Worm (Caenorhabditis elegans) whole organism, young adult: ENCODE measurements around the gene gid-8.

ENCODE experiments used
- B0019.2 ChIP-seq: fragments of 200-800 bp; sonication (Bioruptor generic); conservative IDR thresholded peaks from 2 replicates; pipeline ENCODE4 v1.3.6; 2022; ENCODE audit warnings: missing genetic modification reagents, missing genetic modification characterization, missing compliant biosample characterization
- B0035.1 ChIP-seq: sonication (generic microtip); optimal IDR thresholded peaks from 2 replicates; lab custom pipeline; 2016; ENCODE audit warnings: missing genetic modification characterization, mild to moderate bottlenecking, missing compliant biosample characterization, missing genotype, missing genetic modification reagents
- C17E4.6 ChIP-seq: fragments of 200-800 bp; sonication (Bioruptor generic); IDR thresholded peaks from 2 replicates; pipeline ENCODE4 v1.3.6; 2022; ENCODE audit warnings: missing genetic modification reagents, missing genetic modification characterization, missing compliant biosample characterization
- F10E7.11 ChIP-seq: sonication (generic microtip); optimal IDR thresholded peaks from 2 replicates; lab custom pipeline; 2017; ENCODE audit warnings: mild to moderate bottlenecking, missing genetic modification characterization, moderate library complexity, missing compliant biosample characterization
- F23B12.7 ChIP-seq: sonication (generic microtip); optimal IDR thresholded peaks from 2 replicates; lab custom pipeline; 2017; ENCODE audit warnings: missing genetic modification characterization, mild to moderate bottlenecking, missing compliant biosample characterization, antibody characterized with exemption, moderate library complexity; ENCODE audit not compliant: insufficient read depth
- F55B11.4 ChIP-seq: sonication (generic microtip); optimal IDR thresholded peaks from 2 replicates; lab custom pipeline; 2016; ENCODE audit warnings: missing compliant biosample characterization, missing genetic modification characterization, borderline replicate concordance; ENCODE audit not compliant: insufficient read depth
- K12H6.12 ChIP-seq: fragments of 200-800 bp; sonication (Bioruptor generic); optimal IDR thresholded peaks from 2 replicates; lab custom pipeline; 2018; ENCODE audit warnings: mild to moderate bottlenecking, missing genetic modification characterization, missing compliant biosample characterization
- T26A5.8 ChIP-seq: sonication (generic microtip); optimal IDR thresholded peaks from 2 replicates; lab custom pipeline; 2016; ENCODE audit warnings: missing genetic modification characterization, missing compliant biosample characterization
- Y53G8AR.9 ChIP-seq: fragments of 200-800 bp; sonication (Bioruptor generic); conservative IDR thresholded peaks from 2 replicates; pipeline ENCODE4 v1.3.6; 2022; ENCODE audit warnings: missing genetic modification reagents, missing genetic modification characterization, missing compliant biosample characterization
- Y67H2A.10 ChIP-seq: fragments of 200-800 bp; sonication (Bioruptor generic); conservative IDR thresholded peaks from 2 replicates; pipeline ENCODE4 v1.3.6; 2022; ENCODE audit warnings: missing genetic modification reagents, missing genetic modification characterization, missing compliant biosample characterization
- Y79H2A.3 ChIP-seq: fragments of 200-800 bp; sonication (Bioruptor generic); conservative IDR thresholded peaks from 2 replicates; pipeline ENCODE4 v1.3.6; 2022; ENCODE audit warnings: missing genetic modification reagents, missing genetic modification characterization, missing compliant biosample characterization
- ZK185.1 ChIP-seq: sonication (generic microtip); optimal IDR thresholded peaks from 2 replicates; lab custom pipeline; 2016; ENCODE audit warnings: mild to moderate bottlenecking, missing genetic modification characterization, missing compliant biosample characterization; ENCODE audit not compliant: poor library complexity, severe bottlenecking
- ama-1 ChIP-seq, 3 experiments: fragments of 150-350 bp in 1 of 3; sonication (generic microtip) in 2 of 3; optimal IDR thresholded peaks; 2 replicates each; lab custom pipeline; 2014 to 2018; ENCODE audit warnings: missing biosample characterization in 2 of 3, missing genetic modification characterization in 2 of 3, missing genetic modification reagents in 2 of 3
- aptf-2 ChIP-seq: fragments of 200-800 bp; sonication (Bioruptor generic); conservative IDR thresholded peaks from 2 replicates; pipeline ENCODE4 v1.3.6; 2022; ENCODE audit warnings: missing genetic modification reagents, missing genetic modification characterization, missing compliant biosample characterization
- atf-7 ChIP-seq: sonication (generic microtip); optimal IDR thresholded peaks from 2 replicates; lab custom pipeline; 2017; ENCODE audit warnings: mild to moderate bottlenecking, missing genetic modification characterization, missing compliant biosample characterization
- attf-6 ChIP-seq: fragments of 200-800 bp; sonication (Bioruptor generic); IDR thresholded peaks from 2 replicates; pipeline ENCODE4 v1.3.6; 2022; ENCODE audit warnings: missing genetic modification reagents, missing genetic modification characterization, missing compliant biosample characterization
- bed-1 ChIP-seq: fragments of 200-800 bp; sonication (Bioruptor generic); IDR thresholded peaks from 2 replicates; pipeline ENCODE4 v1.3.6; 2022; ENCODE audit warnings: missing genetic modification reagents, missing genetic modification characterization, missing compliant biosample characterization
- ceh-100 ChIP-seq: fragments of 200-800 bp; sonication (Bioruptor generic); IDR thresholded peaks from 2 replicates; pipeline ENCODE4 v1.3.6; 2022; ENCODE audit warnings: missing genetic modification reagents, missing genetic modification characterization, missing compliant biosample characterization
- ceh-91 ChIP-seq: fragments of 200-800 bp; sonication (Bioruptor generic); IDR thresholded peaks from 2 replicates; pipeline ENCODE4 v1.3.6; 2022; ENCODE audit warnings: missing genetic modification reagents, missing genetic modification characterization, missing compliant biosample characterization
- die-1 ChIP-seq: sonication (generic microtip); optimal IDR thresholded peaks from 2 replicates; lab custom pipeline; 2016; ENCODE audit warnings: missing genotype, mild to moderate bottlenecking, missing genetic modification characterization, missing compliant biosample characterization
- dox-1 ChIP-seq: fragments of 200-800 bp; sonication (Bioruptor generic); IDR thresholded peaks from 2 replicates; pipeline ENCODE4 v1.3.6; 2022; ENCODE audit warnings: missing genetic modification reagents, missing genetic modification characterization, missing compliant biosample characterization
- dpff-1 ChIP-seq: sonication (generic microtip); optimal IDR thresholded peaks from 2 replicates; lab custom pipeline; 2017; ENCODE audit warnings: mild to moderate bottlenecking, missing genetic modification characterization, missing compliant biosample characterization
- dpl-1 ChIP-seq: fragments of 150-350 bp; optimal IDR thresholded peaks from 2 replicates; lab custom pipeline; 2014; ENCODE audit warnings: missing biosample characterization, missing genetic modification reagents, missing genetic modification characterization
- egrh-3 ChIP-seq: fragments of 200-800 bp; sonication (Bioruptor generic); IDR thresholded peaks from 2 replicates; pipeline ENCODE4 v1.3.6; 2022; ENCODE audit warnings: missing genetic modification reagents, missing genetic modification characterization, missing compliant biosample characterization
- ekl-4 ChIP-seq: fragments of 200-800 bp; sonication (Bioruptor generic); IDR thresholded peaks from 2 replicates; pipeline ENCODE4 v1.3.6; 2022; ENCODE audit warnings: missing genetic modification reagents, missing genetic modification characterization, missing compliant biosample characterization
- ets-4 ChIP-seq: fragments of 200-800 bp; sonication (Bioruptor generic); optimal IDR thresholded peaks from 2 replicates; lab custom pipeline; 2018; ENCODE audit warnings: mild to moderate bottlenecking, missing genetic modification characterization, missing compliant biosample characterization
- hlh-26 ChIP-seq: fragments of 200-800 bp; sonication (Bioruptor generic); conservative IDR thresholded peaks from 2 replicates; pipeline ENCODE4 v1.3.6; 2022; ENCODE audit warnings: missing genetic modification reagents, missing genetic modification characterization, missing compliant biosample characterization
- hrde-1 ChIP-seq: sonication (generic microtip); optimal IDR thresholded peaks from 2 replicates; lab custom pipeline; 2016; ENCODE audit warnings: missing genetic modification characterization, mild to moderate bottlenecking, missing compliant biosample characterization, moderate library complexity, missing genotype, missing genetic modification reagents, borderline replicate concordance
- hsf-1 ChIP-seq: fragments of 200-800 bp; sonication (Bioruptor generic); IDR thresholded peaks from 2 replicates; pipeline ENCODE4 v1.3.6; 2022; ENCODE audit warnings: missing genetic modification reagents, missing genetic modification characterization, missing compliant biosample characterization
- let-607 ChIP-seq, 2 experiments: fragments of 200-800 bp in 1 of 2; sonication (Bioruptor generic) in 1 of 2; sonication (generic microtip) in 1 of 2; optimal IDR thresholded peaks; 2 replicates each; lab custom pipeline; 2016 to 2018; ENCODE audit warnings: mild to moderate bottlenecking in 2 of 2, missing compliant biosample characterization in 2 of 2, missing genetic modification characterization in 2 of 2, moderate library complexity in 2 of 2, missing genotype in 1 of 2
- lin-54 ChIP-seq: fragments of 200-800 bp; sonication (Bioruptor generic); optimal IDR thresholded peaks from 2 replicates; lab custom pipeline; 2018; ENCODE audit warnings: mild to moderate bottlenecking, missing genetic modification characterization, missing compliant biosample characterization
- madf-10 ChIP-seq: sonication (generic microtip); optimal IDR thresholded peaks from 2 replicates; lab custom pipeline; 2016; ENCODE audit warnings: mild to moderate bottlenecking, missing genetic modification characterization, missing compliant biosample characterization
- madf-8 ChIP-seq: fragments of 200-800 bp; sonication (Bioruptor generic); conservative IDR thresholded peaks from 2 replicates; pipeline ENCODE4 v1.3.6; 2022; ENCODE audit warnings: missing genetic modification reagents, missing genetic modification characterization, missing compliant biosample characterization
- mcd-1 ChIP-seq: fragments of 200-800 bp; sonication (Bioruptor generic); IDR thresholded peaks from 2 replicates; pipeline ENCODE4 v1.3.6; 2022; ENCODE audit warnings: missing genetic modification reagents, missing genetic modification characterization, missing compliant biosample characterization
- mel-28 ChIP-seq: sonication (generic microtip); optimal IDR thresholded peaks from 2 replicates; lab custom pipeline; 2016; ENCODE audit warnings: borderline replicate concordance, mild to moderate bottlenecking, missing genetic modification characterization, missing compliant biosample characterization
- mes-4 ChIP-seq: sonication (generic microtip); optimal IDR thresholded peaks from 2 replicates; lab custom pipeline; 2016; ENCODE audit warnings: missing genotype, missing genetic modification characterization, missing compliant biosample characterization
- nfya-2 ChIP-seq: fragments of 200-800 bp; sonication (Bioruptor generic); IDR thresholded peaks from 2 replicates; pipeline ENCODE4 v1.3.6; 2022; ENCODE audit warnings: missing genetic modification reagents, missing genetic modification characterization, missing compliant biosample characterization
- nhr-27 ChIP-seq: fragments of 200-800 bp; sonication (Bioruptor generic); optimal IDR thresholded peaks from 2 replicates; lab custom pipeline; 2018; ENCODE audit warnings: mild to moderate bottlenecking, missing genetic modification characterization, moderate library complexity, missing compliant biosample characterization
- nhr-90 ChIP-seq: sonication (generic microtip); optimal IDR thresholded peaks from 2 replicates; lab custom pipeline; 2016; ENCODE audit warnings: missing genotype, mild to moderate bottlenecking, missing genetic modification characterization, missing compliant biosample characterization
- repo-1 ChIP-seq: sonication (generic microtip); optimal IDR thresholded peaks from 2 replicates; lab custom pipeline; 2017; ENCODE audit warnings: mild to moderate bottlenecking, missing genetic modification characterization, missing compliant biosample characterization
- snpc-1.1 ChIP-seq: sonication (generic microtip); optimal IDR thresholded peaks from 2 replicates; lab custom pipeline; 2017; ENCODE audit warnings: missing genetic modification characterization, mild to moderate bottlenecking, missing compliant biosample characterization, antibody characterized with exemption, moderate library complexity, missing genotype, missing genetic modification reagents; ENCODE audit not compliant: insufficient read depth
- snpc-4 ChIP-seq, 5 experiments: fragments of 150-350 bp in 1 of 5; sonication (generic microtip) in 4 of 5; optimal IDR thresholded peaks; 2 replicates each; lab custom pipeline; 2014 to 2018; ENCODE audit warnings: missing genetic modification characterization in 5 of 5, missing biosample characterization in 3 of 5, antibody characterized with exemption in 2 of 5, mild to moderate bottlenecking in 2 of 5, missing compliant biosample characterization in 2 of 5, missing genotype in 2 of 5, moderate library complexity in 2 of 5, missing genetic modification reagents in 1 of 5
- zfh-2 ChIP-seq: fragments of 200-800 bp; sonication (Bioruptor generic); conservative IDR thresholded peaks from 2 replicates; pipeline ENCODE4 v1.3.6; 2022; ENCODE audit warnings: missing genetic modification reagents, missing genetic modification characterization, missing compliant biosample characterization
- ztf-26 ChIP-seq: sonication (generic microtip); optimal IDR thresholded peaks from 2 replicates; lab custom pipeline; 2017; ENCODE audit warnings: missing genetic modification characterization, missing compliant biosample characterization
- ztf-6 ChIP-seq: fragments of 200-800 bp; sonication (Bioruptor generic); IDR thresholded peaks from 2 replicates; pipeline ENCODE4 v1.3.6; 2022; ENCODE audit warnings: missing genetic modification reagents, missing genetic modification characterization, missing compliant biosample characterization

gid-8 gene

ce11 chrV:1471078-1471969 lies 3.8 kb downstream of the gid-8 start (continued):
- no peak for TF ChIP-seq bed-1 (GFP tag; lab: Robert Waterston, UW)
- TF ChIP-seq hrde-1 (tag; lab: Kevin White, UChicago) = no peak
- no peak for TF ChIP-seq snpc-1.1 (tag; lab: Kevin White, UChicago)
- TF ChIP-seq lin-54 (GFP tag; lab: Kevin White, UChicago) = peak; percentile 92
- no peak for TF ChIP-seq ama-1 (optimal IDR thresholded peaks at IDR 0.05; lab: Kevin White, UChicago)
- no peak for TF ChIP-seq ama-1 (GFP tag; optimal IDR thresholded peaks at IDR 0.05; lab: Kevin White, UChicago)
- TF ChIP-seq K12H6.12 (tag; lab: Kevin White, UChicago) = no peak
- no peak for TF ChIP-seq B0019.2
- no peak for TF ChIP-seq madf-10 (tag; lab: Kevin White, UChicago)
- TF ChIP-seq die-1 (tag; lab: Kevin White, UChicago) = no peak
- peak; percentile 50 for TF ChIP-seq dox-1 (GFP tag; lab: Robert Waterston, UW)
- TF ChIP-seq attf-6 (GFP tag; lab: Robert Waterston, UW) = no peak
- no peak for TF ChIP-seq Y67H2A.10
- TF ChIP-seq ceh-91 (GFP tag; lab: Robert Waterston, UW) = peak; percentile 76
- TF ChIP-seq nhr-27 (tag; lab: Kevin White, UChicago) = no peak
- no peak for TF ChIP-seq ztf-6 (GFP tag; lab: Robert Waterston, UW)
- peak; percentile 64 for TF ChIP-seq dpl-1 (GFP tag; lab: Kevin White, UChicago)
- TF ChIP-seq ets-4 (GFP tag; lab: Kevin White, UChicago) = no peak
- TF ChIP-seq ztf-26 = no peak
- TF ChIP-seq zfh-2 (GFP tag; lab: Robert Waterston, UW) = peak; percentile 38; the same call in 1 of the 2 replicates
- TF ChIP-seq T26A5.8 (tag; lab: Kevin White, UChicago) = no peak
- TF ChIP-seq C17E4.6 (GFP tag; lab: Robert Waterston, UW) = no peak
- no peak for TF ChIP-seq Y79H2A.3 (GFP tag; lab: Robert Waterston, UW)
- TF ChIP-seq ceh-100 (GFP tag; lab: Robert Waterston, UW) = no peak
- TF ChIP-seq mcd-1 (GFP tag; lab: Robert Waterston, UW) = peak; percentile 93
- no peak for TF ChIP-seq atf-7 (tag; lab: Kevin White, UChicago)
- no peak for TF ChIP-seq mes-4 (tag; lab: Kevin White, UChicago)
- TF ChIP-seq nhr-90 (tag; lab: Kevin White, UChicago) = no peak
- peak; percentile 29 for TF ChIP-seq F23B12.7
- no peak for TF ChIP-seq egrh-3
- no peak for TF ChIP-seq mel-28 (tag; lab: Kevin White, UChicago)
- no peak for TF ChIP-seq ekl-4
- TF ChIP-seq madf-8 (GFP tag; lab: Robert Waterston, UW) = peak; percentile 70
- peak; percentile 38 for TF ChIP-seq snpc-4 (GFP tag; optimal IDR thresholded peaks at IDR 0.05; lab: Kevin White, UChicago)
- peak in 2 of 4 experiments; percentile 31 to 52 for TF ChIP-seq snpc-4 (tag; optimal IDR thresholded peaks at IDR 0.05; lab: Kevin White, UChicago)
- no peak for TF ChIP-seq hsf-1
- TF ChIP-seq dpff-1 = no peak
- TF ChIP-seq F10E7.11 (tag; lab: Kevin White, UChicago) = no peak
- no peak for TF ChIP-seq aptf-2 (GFP tag; lab: Robert Waterston, UW)
- peak in 1 of 2 experiments; percentile 19 for TF ChIP-seq let-607 (tag; optimal IDR thresholded peaks at IDR 0.05; lab: Kevin White, UChicago)
- TF ChIP-seq F55B11.4 (tag; lab: Kevin White, UChicago) = no peak
- no peak for TF ChIP-seq nfya-2
- TF ChIP-seq hlh-26 = no peak
- no peak for TF ChIP-seq Y53G8AR.9 (GFP tag; lab: Robert Waterston, UW)
- peak; percentile 43 for TF ChIP-seq ZK185.1 (tag; lab: Kevin White, UChicago)
- TF ChIP-seq B0035.1 = no peak
- no peak for TF ChIP-seq repo-1 (tag; lab: Kevin White, UChicago)
